Fruit fly (Drosophila melanogaster): Measurements from ENCODE around the gene CG33630.
A peak's percentile ranks its signal among the peaks of the same experiment; 100 is the strongest.

The CG33630 gene

dm6 chr3R:10109212-10109880, 46.9 kb downstream of the CG33630 start (continued):
- TF ChIP-seq CG9609 (GFP tag; optimal IDR thresholded peaks at IDR 0.05): no peak
- TF ChIP-seq NfI (GFP tag; optimal IDR thresholded peaks at IDR 0.05): peak; percentile 19
- TF ChIP-seq cad (GFP tag; optimal IDR thresholded peaks at IDR 0.05): no peak
- TF ChIP-seq CG9727 (GFP tag; optimal IDR thresholded peaks at IDR 0.05): no peak
- TF ChIP-seq CG17568 (GFP tag; optimal IDR thresholded peaks at IDR 0.05): no peak
- no peak for TF ChIP-seq CG13775 (GFP tag; optimal IDR thresholded peaks at IDR 0.05)
- no peak for TF ChIP-seq CG9876 (GFP tag; optimal IDR thresholded peaks at IDR 0.05)
- peak; percentile 26 for TF ChIP-seq CG15479 (GFP tag; optimal IDR thresholded peaks at IDR 0.05)
- no peak for TF ChIP-seq caup (GFP tag; optimal IDR thresholded peaks at IDR 0.05; ENCODE audit: severe bottlenecking)
- peak; percentile 14 for TF ChIP-seq CG2678 (tag; optimal IDR thresholded peaks at IDR 0.05)
- no peak for TF ChIP-seq bab2 (GFP tag; optimal IDR thresholded peaks at IDR 0.05)
- no peak for TF ChIP-seq CG8388 (GFP tag; optimal IDR thresholded peaks at IDR 0.05)
- TF ChIP-seq gcm (GFP tag; optimal IDR thresholded peaks at IDR 0.05): peak; percentile 32
- TF ChIP-seq CG8478 (optimal IDR thresholded peaks at IDR 0.05): peak; percentile 53
- TF ChIP-seq MBD-R2 (GFP tag; IDR thresholded peaks at IDR 0.05): peak; percentile 26; the same call in 1 of the 2 replicates
- no peak for TF ChIP-seq CG4854 (GFP tag; optimal IDR thresholded peaks at IDR 0.05)
- no peak for TF ChIP-seq CG4820 (GFP tag; optimal IDR thresholded peaks at IDR 0.05)
- no peak for TF ChIP-seq pnt (GFP tag; optimal IDR thresholded peaks at IDR 0.05)
- TF ChIP-seq CG14441 (GFP tag; IDR thresholded peaks at IDR 0.05): no peak
- TF ChIP-seq so (GFP tag; IDR thresholded peaks at IDR 0.05): no peak; the same call in 2 of the 3 replicates
- TF ChIP-seq tx (GFP tag; optimal IDR thresholded peaks at IDR 0.05): no peak
- no peak for TF ChIP-seq bowl (GFP tag; IDR thresholded peaks at IDR 0.05)
- TF ChIP-seq HLHmδ (GFP tag; optimal IDR thresholded peaks at IDR 0.05): peak; percentile 0
- TF ChIP-seq sd (tag; optimal IDR thresholded peaks at IDR 0.05): peak; percentile 89
- TF ChIP-seq ranshi (GFP tag; IDR thresholded peaks at IDR 0.05): no peak
- no peak for TF ChIP-seq Hmx (GFP tag; optimal IDR thresholded peaks at IDR 0.05)
- no peak for TF ChIP-seq E2f1 (GFP tag; IDR thresholded peaks at IDR 0.05)
- TF ChIP-seq repo (GFP tag; optimal IDR thresholded peaks at IDR 0.05): no peak
- TF ChIP-seq CG6813 (GFP tag; optimal IDR thresholded peaks at IDR 0.05): no peak
- TF ChIP-seq CG15269 (tag; optimal IDR thresholded peaks at IDR 0.05): peak; percentile 16
- TF ChIP-seq kni (GFP tag; optimal IDR thresholded peaks at IDR 0.05): peak; percentile 9
- TF ChIP-seq CG5180 (GFP tag; optimal IDR thresholded peaks at IDR 0.05): no peak
- TF ChIP-seq ftz-f1 (GFP tag; optimal IDR thresholded peaks at IDR 0.05): no peak
- no peak for TF ChIP-seq mam (GFP tag; optimal IDR thresholded peaks at IDR 0.05)
- no peak for TF ChIP-seq chm (GFP tag; IDR thresholded peaks at IDR 0.05)
- no peak for TF ChIP-seq zen (tag; optimal IDR thresholded peaks at IDR 0.05)
- no peak for TF ChIP-seq Chrac-16 (GFP tag; optimal IDR thresholded peaks at IDR 0.05)
- TF ChIP-seq eve (GFP tag; optimal IDR thresholded peaks at IDR 0.05): no peak
- no peak for TF ChIP-seq tup (GFP tag; optimal IDR thresholded peaks at IDR 0.05)
- no peak for TF ChIP-seq CG11085 (GFP tag; IDR thresholded peaks at IDR 0.05)
- no peak for TF ChIP-seq CG14965 (GFP tag; optimal IDR thresholded peaks at IDR 0.05; ENCODE audit: borderline replicate concordance)
- TF ChIP-seq CG12942 (GFP tag; optimal IDR thresholded peaks at IDR 0.05): no peak
- TF ChIP-seq CG14014 (GFP tag; IDR thresholded peaks at IDR 0.05): 0 out of 2 replicates have a peak, but pooled peaks have one; percentile 20
- peak; percentile 92 for TF ChIP-seq yki (optimal IDR thresholded peaks at IDR 0.05)
- no peak for TF ChIP-seq CG11560 (tag; IDR thresholded peaks at IDR 0.05)
- no peak for TF ChIP-seq fd102C (GFP tag; optimal IDR thresholded peaks at IDR 0.05)
- TF ChIP-seq Adf1 (GFP tag; IDR thresholded peaks at IDR 0.05): peak; percentile 100
- no peak for TF ChIP-seq Poxn (GFP tag; IDR thresholded peaks at IDR 0.05)
- TF ChIP-seq CG12104 (GFP tag; optimal IDR thresholded peaks at IDR 0.05): no peak
- no peak for TF ChIP-seq dpn (GFP tag; optimal IDR thresholded peaks at IDR 0.05)
- no peak for TF ChIP-seq CG2889 (GFP tag; IDR thresholded peaks at IDR 0.05)

All from whole organism, embryonic.